Fruit fly (Drosophila melanogaster) whole organism, adult: ENCODE measurements around the gene CG31344.

Experiments
- CG11617 ChIP-seq: fragments of 200-800 bp; sonication (Bioruptor generic); optimal IDR thresholded peaks from 2 replicates; lab custom pipeline; 2017; ENCODE audit warnings: mild to moderate bottlenecking, missing biosample characterization, missing genetic modification reagents, missing genetic modification characterization
- CG12768 ChIP-seq: fragments of 200-800 bp; sonication (Bioruptor generic); optimal IDR thresholded peaks from 2 replicates; lab custom pipeline; 2017; ENCODE audit warnings: missing biosample characterization, missing genetic modification characterization, mild to moderate bottlenecking, moderate library complexity, missing genetic modification reagents
- CG14711 ChIP-seq: fragments of 200-800 bp; sonication (Bioruptor generic); optimal IDR thresholded peaks from 2 replicates; lab custom pipeline; 2018; ENCODE audit warnings: missing biosample characterization, mild to moderate bottlenecking, missing genetic modification characterization, moderate library complexity
- CG1620 ChIP-seq: fragments of 200-800 bp; sonication (Bioruptor generic); optimal IDR thresholded peaks from 2 replicates; lab custom pipeline; 2016; ENCODE audit warnings: missing biosample characterization, missing genetic modification characterization
- CG33017 ChIP-seq: fragments of 200-800 bp; sonication (Bioruptor generic); optimal IDR thresholded peaks from 2 replicates; lab custom pipeline; 2018; ENCODE audit warnings: missing biosample characterization, mild to moderate bottlenecking, missing genetic modification characterization, moderate library complexity
- CG5204 ChIP-seq: fragments of 200-800 bp; sonication (Bioruptor generic); optimal IDR thresholded peaks from 2 replicates; lab custom pipeline; 2016; ENCODE audit warnings: missing biosample characterization, missing genetic modification characterization
- CG7045 ChIP-seq: fragments of 200-800 bp; sonication (Bioruptor generic); optimal IDR thresholded peaks from 2 replicates; lab custom pipeline; 2017; ENCODE audit warnings: missing biosample characterization, mild to moderate bottlenecking, missing genetic modification characterization
- CG7101 ChIP-seq: fragments of 200-800 bp; sonication (Bioruptor generic); optimal IDR thresholded peaks from 2 replicates; lab custom pipeline; 2018; ENCODE audit warnings: missing biosample characterization, mild to moderate bottlenecking, missing genetic modification characterization, moderate library complexity
- Clk ChIP-seq: fragments of 200-800 bp; sonication (Bioruptor generic); optimal IDR thresholded peaks from 2 replicates; lab custom pipeline; 2017; ENCODE audit warnings: missing biosample characterization, missing genetic modification characterization
- Crg-1 ChIP-seq: fragments of 200-800 bp; sonication (Bioruptor generic); optimal IDR thresholded peaks from 2 replicates; lab custom pipeline; 2016; ENCODE audit warnings: missing biosample characterization, missing genetic modification characterization
- Hr96 ChIP-seq: fragments of 200-800 bp; sonication (Bioruptor generic); optimal IDR thresholded peaks from 2 replicates; lab custom pipeline; 2016; ENCODE audit warnings: missing biosample characterization, missing genetic modification characterization
- Mnt ChIP-seq: fragments of 200-800 bp; sonication (Bioruptor generic); optimal IDR thresholded peaks from 2 replicates; lab custom pipeline; 2016; ENCODE audit warnings: missing biosample characterization, mild to moderate bottlenecking, missing genetic modification characterization
- bab1 ChIP-seq: fragments of 200-800 bp; sonication (Bioruptor generic); optimal IDR thresholded peaks from 3 replicates; lab custom pipeline; 2019; ENCODE audit warnings: missing biosample characterization, mild to moderate bottlenecking, missing genetic modification characterization, moderate library complexity
- cic ChIP-seq: fragments of 200-800 bp; sonication (Bioruptor generic); optimal IDR thresholded peaks from 2 replicates; lab custom pipeline; 2017; ENCODE audit warnings: missing biosample characterization, mild to moderate bottlenecking, missing genetic modification characterization, moderate library complexity
- cnc ChIP-seq, 2 experiments: fragments of >200 bp; optimal IDR thresholded peaks; 2 replicates each; lab custom pipeline; 2017
- kay ChIP-seq: fragments of 200-800 bp; sonication (Bioruptor generic); peaks from one replicate; lab custom pipeline; 2016; ENCODE audit warnings: missing biosample characterization, missing genetic modification characterization, borderline replicate concordance
- ovo ChIP-seq: fragments of 200-800 bp; sonication (Bioruptor generic); optimal IDR thresholded peaks from 2 replicates; lab custom pipeline; 2016; ENCODE audit warnings: missing biosample characterization, missing genetic modification characterization
- pad ChIP-seq: fragments of 200-800 bp; sonication (Bioruptor generic); optimal IDR thresholded peaks from 3 replicates; lab custom pipeline; 2017; ENCODE audit warnings: missing biosample characterization, missing genetic modification characterization, mild to moderate bottlenecking, moderate library complexity, missing genetic modification reagents
- tj ChIP-seq: fragments of 200-800 bp; sonication (Bioruptor generic); optimal IDR thresholded peaks from 3 replicates; lab custom pipeline; 2017; ENCODE audit warnings: missing biosample characterization, mild to moderate bottlenecking, missing genetic modification characterization, moderate library complexity
- toe ChIP-seq: fragments of 200-800 bp; sonication (Bioruptor generic); optimal IDR thresholded peaks from 2 replicates; lab custom pipeline; 2016; ENCODE audit warnings: missing biosample characterization, missing genetic modification characterization

Gene CG31344

dm6 chr3R:15196134-15197034 lies 28.7 kb downstream of the CG31344 start, which contains the start of the genes Kpc1 and CG42542:
Gene Kpc1, minus strand, starts transcription at chr3R:15196210.
Gene CG42542, plus strand, starts transcription at chr3R:15196598.
- TF ChIP-seq ovo (peak; percentile 72), cic (GFP tag; lab: Kevin White, UChicago) (peak; percentile 58), cnc (optimal IDR thresholded peaks at IDR 0.05; lab: Kevin White, UChicago) (no peak), CG12768 (GFP tag; lab: Kevin White, UChicago) (peak; percentile 76), CG7101 (tag; lab: Kevin White, UChicago) (peak; percentile 75), CG11617 (GFP tag; lab: Kevin White, UChicago) (peak; percentile 70), CG1620 (GFP tag; lab: Kevin White, UChicago) (peak; percentile 85), Mnt (GFP tag; lab: Kevin White, UChicago) (peak; percentile 75), CG33017 (tag; lab: Kevin White, UChicago) (peak; percentile 53), bab1 (GFP tag; lab: Kevin White, UChicago) (peak; percentile 25), kay (peak; percentile 94), CG7045 (GFP tag; lab: Kevin White, UChicago) (peak; percentile 67), Clk (GFP tag; lab: Kevin White, UChicago) (peak; percentile 78), CG14711 (tag; lab: Kevin White, UChicago) (peak; percentile 52), toe (peak; percentile 89), Hr96 (GFP tag; lab: Kevin White, UChicago) (peak; percentile 73), tj (GFP tag; lab: Kevin White, UChicago) (peak; percentile 89), CG5204 (GFP tag; lab: Kevin White, UChicago) (peak; percentile 79), pad (GFP tag; lab: Kevin White, UChicago) (peak; percentile 85), Crg-1 (GFP tag; lab: Kevin White, UChicago) (peak; percentile 72)

- TF ChIP-seq CG11617 (GFP tag; lab: Kevin White, UChicago) (no peak), CG1620 (GFP tag; lab: Kevin White, UChicago) (no peak), Crg-1 (GFP tag; lab: Kevin White, UChicago) (no peak), Mnt (GFP tag; lab: Kevin White, UChicago) (no peak), toe (no peak), kay (peak; percentile 91), CG7101 (tag; lab: Kevin White, UChicago) (peak; percentile 3), tj (GFP tag; lab: Kevin White, UChicago) (no peak)
Measured at dm6 chr3R:15181467-15181866, 43.7 kb downstream of the CG31344 start, which contains the start of gene Mf. Gene Mf, minus strand, starts transcription at chr3R:15181510.

dm6 chr3R:15177230-15177629 lies 47.9 kb downstream of the CG31344 start:
- TF ChIP-seq CG14711 (tag; lab: Kevin White, UChicago) (no peak), Crg-1 (GFP tag; lab: Kevin White, UChicago) (no peak), kay (peak; percentile 81), CG7101 (tag; lab: Kevin White, UChicago) (no peak), Clk (GFP tag; lab: Kevin White, UChicago) (no peak)
